Fruit fly (Drosophila melanogaster) whole organism, embryonic: ENCODE measurements around the gene nxf2.

Source experiments
- Abd-B ChIP-seq: fragments of 200-800 bp; sonication (Bioruptor generic); optimal IDR thresholded peaks from 2 replicates; lab custom pipeline; 2018; ENCODE audit warnings: missing biosample characterization, mild to moderate bottlenecking, missing genetic modification characterization, moderate library complexity
- Aef1 ChIP-seq: fragments of 200-800 bp; sonication (Bioruptor generic); IDR thresholded peaks from 3 replicates; pipeline ENCODE4 v1.3.6; 2022; ENCODE audit warnings: missing biosample characterization, missing genetic modification characterization
- CG10147 ChIP-seq: fragments of 200-800 bp; sonication (Bioruptor generic); optimal IDR thresholded peaks from 2 replicates; lab custom pipeline; 2019; ENCODE audit warnings: missing biosample characterization, mild to moderate bottlenecking, missing genetic modification characterization, moderate library complexity
- CG10321 ChIP-seq: fragments of 200-800 bp; sonication (Bioruptor generic); IDR thresholded peaks from 2 replicates; pipeline ENCODE4 v1.3.6; 2022; ENCODE audit warnings: missing biosample characterization, missing genetic modification characterization
- CG10959 ChIP-seq: fragments of 200-800 bp; sonication (Bioruptor generic); IDR thresholded peaks from 2 replicates; pipeline ENCODE4 v1.3.6; 2022; ENCODE audit warnings: missing biosample characterization, missing genetic modification characterization
- CG11560 ChIP-seq: fragments of 200-800 bp; sonication (Bioruptor generic); IDR thresholded peaks from 3 replicates; pipeline ENCODE4 v1.3.6; 2022; ENCODE audit warnings: missing biosample characterization, missing genetic modification characterization
- CG11695 ChIP-seq: fragments of 200-800 bp; sonication (Bioruptor generic); IDR thresholded peaks from 3 replicates; pipeline ENCODE4 v1.3.6; 2022; ENCODE audit warnings: missing biosample characterization, missing genetic modification characterization
- CG12071 ChIP-seq: fragments of 200-800 bp; sonication (Bioruptor generic); optimal IDR thresholded peaks from 3 replicates; lab custom pipeline; 2018; ENCODE audit warnings: missing biosample characterization, mild to moderate bottlenecking, missing genetic modification characterization
- CG12155 ChIP-seq: fragments of 200-800 bp; sonication (Bioruptor generic); optimal IDR thresholded peaks from 3 replicates; lab custom pipeline; 2016; ENCODE audit warnings: missing biosample characterization, missing genetic modification characterization
- CG1233 ChIP-seq: fragments of 200-800 bp; sonication (Bioruptor generic); optimal IDR thresholded peaks from 4 replicates; lab custom pipeline; 2018; ENCODE audit warnings: missing biosample characterization, mild to moderate bottlenecking, missing genetic modification characterization
- CG14441 ChIP-seq: fragments of 200-800 bp; sonication (Bioruptor generic); IDR thresholded peaks from 2 replicates; pipeline ENCODE4 v1.3.6; 2022; ENCODE audit warnings: missing biosample characterization, missing genetic modification characterization
- CG15011 ChIP-seq: fragments of 200-800 bp; sonication (Bioruptor generic); optimal IDR thresholded peaks from 3 replicates; lab custom pipeline; 2018; ENCODE audit warnings: missing biosample characterization, mild to moderate bottlenecking, missing genetic modification characterization
- CG15601 ChIP-seq: fragments of 200-800 bp; sonication (Bioruptor generic); optimal IDR thresholded peaks from 3 replicates; lab custom pipeline; 2019; ENCODE audit warnings: missing biosample characterization, mild to moderate bottlenecking, missing genetic modification characterization, moderate library complexity
- CG3065 ChIP-seq: fragments of 200-800 bp; sonication (Bioruptor generic); optimal IDR thresholded peaks from 2 replicates; lab custom pipeline; 2016; ENCODE audit warnings: missing biosample characterization, missing genetic modification characterization
- CG31388 ChIP-seq: fragments of 200-800 bp; sonication (Bioruptor generic); optimal IDR thresholded peaks from 2 replicates; lab custom pipeline; 2016; ENCODE audit warnings: missing biosample characterization, missing genetic modification characterization
- CG3726 ChIP-seq: fragments of 200-800 bp; sonication (Bioruptor generic); IDR thresholded peaks from 3 replicates; pipeline ENCODE4, ENCODE4 v1.3.6; 2022; ENCODE audit warnings: missing biosample characterization, missing genetic modification characterization
- CG43689 ChIP-seq: fragments of 200-800 bp; sonication (Bioruptor generic); IDR thresholded peaks from 2 replicates; pipeline ENCODE4 v1.3.6; 2022; ENCODE audit warnings: missing biosample characterization, missing genetic modification characterization
- CG8924 ChIP-seq: fragments of 200-800 bp; optimal IDR thresholded peaks from 3 replicates; lab custom pipeline; 2019; ENCODE audit warnings: missing biosample characterization, mild to moderate bottlenecking, missing genetic modification characterization, moderate library complexity
- CG9727 ChIP-seq: fragments of 200-800 bp; sonication (Bioruptor generic); optimal IDR thresholded peaks from 3 replicates; lab custom pipeline; 2017; ENCODE audit warnings: missing biosample characterization, mild to moderate bottlenecking, missing genetic modification characterization
- CoRest ChIP-seq: fragments of 200-800 bp; sonication (Bioruptor generic); optimal IDR thresholded peaks from 3 replicates; lab custom pipeline; 2018; ENCODE audit warnings: missing biosample characterization, mild to moderate bottlenecking, missing genetic modification characterization, moderate library complexity
- D19B ChIP-seq: fragments of 200-800 bp; sonication (Bioruptor generic); optimal IDR thresholded peaks from 2 replicates; lab custom pipeline; 2017; ENCODE audit warnings: missing biosample characterization, mild to moderate bottlenecking, missing genetic modification characterization
- Dad ChIP-seq: fragments of 200-800 bp; sonication (Bioruptor generic); optimal IDR thresholded peaks from 3 replicates; lab custom pipeline; 2016; ENCODE audit warnings: missing biosample characterization, missing genetic modification characterization
- Dip3 ChIP-seq: fragments of 200-800 bp; sonication (Bioruptor generic); optimal IDR thresholded peaks from 3 replicates; lab custom pipeline; 2016; ENCODE audit warnings: missing biosample characterization, missing genetic modification characterization
- ERR ChIP-seq: fragments of 200-800 bp; sonication (Bioruptor generic); optimal IDR thresholded peaks from 2 replicates; lab custom pipeline; 2016; ENCODE audit warnings: missing biosample characterization, missing genetic modification characterization
- Fer3 ChIP-seq: fragments of 200-800 bp; sonication (Bioruptor generic); optimal IDR thresholded peaks from 2 replicates; lab custom pipeline; 2018; ENCODE audit warnings: missing biosample characterization, mild to moderate bottlenecking, missing genetic modification characterization, moderate library complexity
- GATAe ChIP-seq: fragments of 200-800 bp; sonication (Bioruptor generic); conservative IDR thresholded peaks from 2 replicates; pipeline ENCODE4 v1.3.6; 2022; ENCODE audit warnings: missing biosample characterization, missing genetic modification characterization
- H15 ChIP-seq: fragments of 200-800 bp; sonication (Bioruptor generic); IDR thresholded peaks from 3 replicates; pipeline ENCODE4 v1.3.6; 2022; ENCODE audit warnings: missing biosample characterization, missing genetic modification characterization
- HLH54F ChIP-seq: fragments of 200-800 bp; sonication (Bioruptor generic); optimal IDR thresholded peaks from 3 replicates; lab custom pipeline; 2016; ENCODE audit warnings: missing biosample characterization, missing genetic modification characterization
- HLHmδ ChIP-seq: fragments of 200-800 bp; sonication (Bioruptor generic); optimal IDR thresholded peaks from 2 replicates; lab custom pipeline; 2018; ENCODE audit warnings: missing biosample characterization, mild to moderate bottlenecking, missing genetic modification characterization, moderate library complexity
- Hr39 ChIP-seq: fragments of >200 bp; optimal IDR thresholded peaks from 2 replicates; lab custom pipeline; 2017
- Mes4 ChIP-seq: fragments of 200-800 bp; sonication (Bioruptor generic); optimal IDR thresholded peaks from 2 replicates; lab custom pipeline; 2016; ENCODE audit warnings: missing biosample characterization, missing genetic modification characterization
- Neu2 ChIP-seq: fragments of 200-800 bp; sonication (Bioruptor generic); optimal IDR thresholded peaks from 3 replicates; lab custom pipeline; 2016; ENCODE audit warnings: missing biosample characterization, missing genetic modification characterization, borderline replicate concordance
- Sox102F ChIP-seq: fragments of 200-800 bp; sonication (Bioruptor generic); optimal IDR thresholded peaks from 2 replicates; lab custom pipeline; 2018; ENCODE audit warnings: missing biosample characterization, mild to moderate bottlenecking, missing genetic modification characterization, moderate library complexity
- Xbp1 ChIP-seq: fragments of 200-800 bp; sonication (Bioruptor generic); optimal IDR thresholded peaks from 3 replicates; lab custom pipeline; 2016; ENCODE audit warnings: missing biosample characterization, mild to moderate bottlenecking, missing genetic modification characterization
- YL-1 ChIP-seq: fragments of 200-800 bp; sonication (Bioruptor generic); optimal IDR thresholded peaks from 3 replicates; lab custom pipeline; 2017; ENCODE audit warnings: missing biosample characterization, mild to moderate bottlenecking, missing genetic modification characterization
- crol ChIP-seq: fragments of 200-800 bp; sonication (Bioruptor generic); IDR thresholded peaks from 2 replicates; pipeline ENCODE4 v1.3.6; 2022; ENCODE audit warnings: missing biosample characterization, missing genetic modification characterization
- fru ChIP-seq: fragments of >200 bp; optimal IDR thresholded peaks from 2 replicates; lab custom pipeline; 2017
- fu2 ChIP-seq: fragments of 200-800 bp; sonication (Bioruptor generic); optimal IDR thresholded peaks from 2 replicates; lab custom pipeline; 2016; ENCODE audit warnings: missing biosample characterization, missing genetic modification characterization
- gro ChIP-seq: fragments of 200-800 bp; sonication (Bioruptor generic); optimal IDR thresholded peaks from 2 replicates; lab custom pipeline; 2016; ENCODE audit warnings: missing biosample characterization, missing genetic modification characterization
- insv ChIP-seq, 2 experiments: fragments of 200-800 bp; sonication (Bioruptor generic); optimal IDR thresholded peaks; 3 replicates each; lab custom pipeline; 2016 to 2018; ENCODE audit warnings: missing biosample characterization in 2 of 2, missing genetic modification characterization in 2 of 2
- lola ChIP-seq, 3 experiments: fragments of >200 bp in 2 of 3; fragments of 200-800 bp in 1 of 3; sonication (Bioruptor generic) in 1 of 3; optimal IDR thresholded peaks; 2 replicates each; lab custom pipeline; 2017 to 2019; ENCODE audit warnings: missing biosample characterization in 3 of 3, missing genetic modification characterization in 3 of 3, mild to moderate bottlenecking in 1 of 3, moderate library complexity in 1 of 3
- nerfin-1 ChIP-seq: fragments of 200-800 bp; sonication (Bioruptor generic); optimal IDR thresholded peaks from 3 replicates; lab custom pipeline; 2019; ENCODE audit warnings: missing biosample characterization, mild to moderate bottlenecking, missing genetic modification characterization, moderate library complexity
- nom ChIP-seq: fragments of 200-800 bp; sonication (Bioruptor generic); optimal IDR thresholded peaks from 2 replicates; lab custom pipeline; 2017; ENCODE audit warnings: missing biosample characterization, missing genetic modification characterization, mild to moderate bottlenecking, moderate library complexity, missing genetic modification reagents
- pan ChIP-seq, 4 experiments: fragments of >200 bp in 3 of 4; fragments of 200-800 bp in 1 of 4; sonication (Bioruptor generic) in 1 of 4; optimal IDR thresholded peaks in 3 of 4; IDR thresholded peaks in 1 of 4; 2 replicates each; pipeline versions ENCODE4 v1.3.6 to Lab custom; 2017 to 2022; ENCODE audit warnings: missing biosample characterization in 2 of 4, missing genetic modification characterization in 2 of 4, mixed read lengths in 1 of 4
- pnt ChIP-seq: fragments of 200-800 bp; sonication (Bioruptor generic); optimal IDR thresholded peaks from 3 replicates; lab custom pipeline; 2016; ENCODE audit warnings: missing biosample characterization, missing genetic modification characterization
- sisA ChIP-seq: fragments of 200-800 bp; sonication (Bioruptor generic); IDR thresholded peaks from 2 replicates; pipeline ENCODE4 v1.3.6; 2022; ENCODE audit warnings: missing biosample characterization, missing genetic modification characterization
- so ChIP-seq: fragments of 200-800 bp; sonication (Bioruptor generic); IDR thresholded peaks from 3 replicates; pipeline ENCODE4 v1.3.6; 2022; ENCODE audit warnings: missing biosample characterization, missing genetic modification characterization
- tll ChIP-seq, 2 experiments: fragments of 200-800 bp in 1 of 2; fragments of >200 bp in 1 of 2; sonication (Bioruptor generic) in 1 of 2; optimal IDR thresholded peaks; 2 replicates each; lab custom pipeline; 2017 to 2019; ENCODE audit warnings: missing biosample characterization in 2 of 2, missing genetic modification characterization in 2 of 2, mild to moderate bottlenecking in 1 of 2, moderate library complexity in 1 of 2
- tup ChIP-seq: fragments of 200-800 bp; sonication (Bioruptor generic); optimal IDR thresholded peaks from 2 replicates; lab custom pipeline; 2016; ENCODE audit warnings: missing biosample characterization, mild to moderate bottlenecking, missing genetic modification characterization, moderate library complexity
- z ChIP-seq: fragments of 200-800 bp; sonication (Bioruptor generic); IDR thresholded peaks from 3 replicates; pipeline ENCODE4 v1.3.6; 2022; ENCODE audit warnings: missing biosample characterization, missing genetic modification characterization
- zfh2 ChIP-seq: fragments of 200-800 bp; sonication (Bioruptor generic); optimal IDR thresholded peaks from 2 replicates; lab custom pipeline; 2016; ENCODE audit warnings: missing biosample characterization, missing genetic modification characterization

Gene nxf2

dm6 chr3L:16533932-16534331, 46.2 kb downstream of the nxf2 start (continued):
- TF ChIP-seq CG10147 (GFP tag; lab: Kevin White, UChicago) (peak; percentile 83), CG43689 (no peak), crol (GFP tag; lab: Robert Waterston, UW) (no peak), nerfin-1 (tag; lab: Kevin White, UChicago) (peak; percentile 76), Dad (peak; percentile 23), Mes4 (GFP tag; lab: Kevin White, UChicago) (peak; percentile 57), tup (GFP tag; lab: Kevin White, UChicago) (no peak), Sox102F (peak; percentile 88), so (GFP tag; lab: Robert Waterston, UW) (peak; percentile 75; the same call in 2 of the 3 replicates), CG1233 (GFP tag; lab: Kevin White, UChicago) (peak; percentile 79), Dip3 (GFP tag; lab: Kevin White, UChicago) (peak; percentile 57), CG14441 (peak; percentile 61), CG15011 (GFP tag; lab: Kevin White, UChicago) (peak; percentile 72), CoRest (tag; lab: Kevin White, UChicago) (peak; percentile 92), lola (GFP tag; optimal IDR thresholded peaks at IDR 0.05; lab: Kevin White, UChicago) (peak in 1 of 3 experiments; percentile 83), CG11560 (tag; lab: Robert Waterston, UW) (0 out of 3 replicates have a peak, but pooled peaks have one; percentile 61), ERR (GFP tag; lab: Kevin White, UChicago) (no peak), CG8924 (tag; lab: Kevin White, UChicago) (peak; percentile 87), CG3726 (GFP tag; lab: Robert Waterston, UW) (no peak), zfh2 (GFP tag; lab: Kevin White, UChicago) (peak; percentile 47), CG15601 (tag; lab: Kevin White, UChicago) (peak; percentile 69), Aef1 (GFP tag; lab: Robert Waterston, UW) (peak; percentile 77), Neu2 (GFP tag; lab: Kevin White, UChicago) (no peak), nom (GFP tag; lab: Kevin White, UChicago) (no peak), CG9727 (peak; percentile 84), CG12155 (GFP tag; lab: Kevin White, UChicago) (peak; percentile 65), H15 (GFP tag; lab: Robert Waterston, UW) (peak; percentile 50; the same call in 1 of the 3 replicates), tll (GFP tag; optimal IDR thresholded peaks at IDR 0.05; lab: Kevin White, UChicago) (no peak), pnt (peak; percentile 62), Abd-B (GFP tag; lab: Kevin White, UChicago) (peak; percentile 79), z (GFP tag; lab: Robert Waterston, UW) (no peak), HLHmδ (GFP tag; lab: Kevin White, UChicago) (no peak), sisA (GFP tag; lab: Robert Waterston, UW) (peak; percentile 70), Hr39 (lab: Kevin White, UChicago) (no peak), gro (GFP tag; lab: Kevin White, UChicago) (no peak), HLH54F (GFP tag; lab: Kevin White, UChicago) (peak; percentile 51), fu2 (GFP tag; lab: Kevin White, UChicago) (peak; percentile 56), Fer3 (tag; lab: Kevin White, UChicago) (peak; percentile 82), CG10959 (GFP tag; lab: Robert Waterston, UW) (no peak), CG31388 (GFP tag; lab: Kevin White, UChicago) (peak; percentile 33), YL-1 (GFP tag; lab: Kevin White, UChicago) (no peak), D19B (GFP tag; lab: Kevin White, UChicago) (peak; percentile 53), CG10321 (GFP tag; lab: Robert Waterston, UW) (no peak), GATAe (GFP tag; lab: Robert Waterston, UW) (no peak), CG12071 (GFP tag; lab: Kevin White, UChicago) (peak; percentile 35), CG3065 (GFP tag; lab: Kevin White, UChicago) (peak; percentile 11), insv (GFP tag; optimal IDR thresholded peaks at IDR 0.05; lab: Kevin White, UChicago) (peak in 1 of 2 experiments; percentile 2), Xbp1 (peak; percentile 82), fru (lab: Kevin White, UChicago) (no peak), pan (optimal IDR thresholded peaks at IDR 0.05; lab: Kevin White, UChicago) (no peak), pan (GFP tag; optimal IDR thresholded peaks at IDR 0.05 in 1 of 2, IDR thresholded peaks at IDR 0.05 in 1 of 2) (peak in 1 of 2 experiments; percentile 52), CG11695 (GFP tag; lab: Robert Waterston, UW) (no peak; the same call in 2 of the 3 replicates)
